Fruit fly (Drosophila melanogaster) whole organism, embryonic: ENCODE data around the gene MED15.

Experiments used
- Antp ChIP-seq: fragments of 200-800 bp; sonication (Bioruptor generic); optimal IDR thresholded peaks from 3 replicates; lab custom pipeline; 2016; ENCODE audit warnings: missing biosample characterization, missing genetic modification characterization
- B-H1 ChIP-seq: fragments of 200-800 bp; sonication (Bioruptor generic); IDR thresholded peaks from 3 replicates; pipeline ENCODE4 v1.3.6; 2022; ENCODE audit warnings: missing biosample characterization, missing genetic modification characterization
- CG10209 ChIP-seq: fragments of 200-800 bp; sonication (Bioruptor generic); optimal IDR thresholded peaks from 3 replicates; lab custom pipeline; 2017; ENCODE audit warnings: missing biosample characterization, mild to moderate bottlenecking, missing genetic modification characterization, missing genetic modification reagents
- CG10565 ChIP-seq: fragments of 200-800 bp; sonication (Bioruptor generic); optimal IDR thresholded peaks from 3 replicates; lab custom pipeline; 2016; ENCODE audit warnings: missing biosample characterization, mild to moderate bottlenecking, missing genetic modification characterization
- CG11085 ChIP-seq: fragments of 200-800 bp; sonication (Bioruptor generic); IDR thresholded peaks from 2 replicates; pipeline ENCODE4 v1.3.6; 2022; ENCODE audit warnings: missing biosample characterization, missing genetic modification characterization
- CG12391 ChIP-seq: fragments of 200-800 bp; sonication (Bioruptor generic); optimal IDR thresholded peaks from 3 replicates; lab custom pipeline; 2018; ENCODE audit warnings: missing biosample characterization, mild to moderate bottlenecking, missing genetic modification characterization, moderate library complexity
- CG12942 ChIP-seq: fragments of 200-800 bp; sonication (Bioruptor generic); optimal IDR thresholded peaks from 3 replicates; lab custom pipeline; 2016; ENCODE audit warnings: missing biosample characterization, missing genetic modification characterization
- CG13287 ChIP-seq: fragments of 200-800 bp; sonication (Bioruptor generic); IDR thresholded peaks from 2 replicates; pipeline ENCODE4 v1.3.6; 2022; ENCODE audit warnings: missing biosample characterization, missing genetic modification characterization; ENCODE audit not compliant: partially characterized antibody
- CG13624 ChIP-seq: fragments of 200-800 bp; sonication (Bioruptor generic); optimal IDR thresholded peaks from 2 replicates; lab custom pipeline; 2016; ENCODE audit warnings: missing biosample characterization, missing genetic modification characterization
- CG14667 ChIP-seq: fragments of 200-800 bp; sonication (Bioruptor generic); IDR thresholded peaks from 2 replicates; pipeline ENCODE4 v1.3.6; 2022; ENCODE audit warnings: missing biosample characterization, missing genetic modification characterization
- CG14860 ChIP-seq: fragments of 200-800 bp; sonication (Bioruptor generic); IDR thresholded peaks from 3 replicates; pipeline ENCODE4 v1.3.6; 2022; ENCODE audit warnings: missing biosample characterization, missing genetic modification characterization; ENCODE audit not compliant: partially characterized antibody
- CG17328 ChIP-seq: fragments of 200-800 bp; sonication (Bioruptor generic); IDR thresholded peaks from 2 replicates; pipeline ENCODE4 v1.3.6; 2022; ENCODE audit warnings: missing biosample characterization, missing genetic modification characterization
- CG17802 ChIP-seq: fragments of 200-800 bp; sonication (Bioruptor generic); optimal IDR thresholded peaks from 2 replicates; lab custom pipeline; 2018; ENCODE audit warnings: missing biosample characterization, mild to moderate bottlenecking, missing genetic modification characterization, moderate library complexity
- CG3163 ChIP-seq: fragments of 200-800 bp; sonication (Bioruptor generic); optimal IDR thresholded peaks from 3 replicates; lab custom pipeline; 2016; ENCODE audit warnings: missing biosample characterization, missing genetic modification characterization
- CG32532 ChIP-seq: fragments of 200-800 bp; sonication (Bioruptor generic); IDR thresholded peaks from 2 replicates; pipeline ENCODE4 v1.3.6; 2022; ENCODE audit warnings: missing biosample characterization, missing genetic modification characterization
- CG3995 ChIP-seq: fragments of 200-800 bp; sonication (Bioruptor generic); optimal IDR thresholded peaks from 3 replicates; lab custom pipeline; 2016; ENCODE audit warnings: missing biosample characterization, missing genetic modification characterization
- CG4360 ChIP-seq: fragments of 200-800 bp; sonication (Bioruptor generic); IDR thresholded peaks from 2 replicates; pipeline ENCODE4 v1.3.6; 2022; ENCODE audit warnings: missing biosample characterization, missing genetic modification characterization
- CG43689 ChIP-seq: fragments of 200-800 bp; sonication (Bioruptor generic); IDR thresholded peaks from 2 replicates; pipeline ENCODE4 v1.3.6; 2022; ENCODE audit warnings: missing biosample characterization, missing genetic modification characterization
- CG4424 ChIP-seq: fragments of 200-800 bp; sonication (Bioruptor generic); optimal IDR thresholded peaks from 3 replicates; lab custom pipeline; 2016; ENCODE audit warnings: missing biosample characterization, missing genetic modification characterization
- CG4854 ChIP-seq: fragments of 200-800 bp; sonication (Bioruptor generic); optimal IDR thresholded peaks from 2 replicates; lab custom pipeline; 2016; ENCODE audit warnings: missing biosample characterization, missing genetic modification characterization, inconsistent platforms
- CG8290 ChIP-seq, 3 experiments: fragments of 200-800 bp; sonication (Bioruptor generic); optimal IDR thresholded peaks; 2 replicates each; lab custom pipeline; 2016 to 2019; ENCODE audit warnings: missing biosample characterization in 3 of 3, missing genetic modification characterization in 3 of 3, mild to moderate bottlenecking in 2 of 3, moderate library complexity in 1 of 3
- CG8359 ChIP-seq: fragments of 200-800 bp; sonication (Bioruptor generic); optimal IDR thresholded peaks from 2 replicates; lab custom pipeline; 2017; ENCODE audit warnings: missing biosample characterization, mild to moderate bottlenecking, missing genetic modification characterization, borderline replicate concordance
- CG8944 ChIP-seq: fragments of 200-800 bp; sonication (Bioruptor generic); optimal IDR thresholded peaks from 3 replicates; lab custom pipeline; 2016; ENCODE audit warnings: missing biosample characterization, missing genetic modification characterization
- CG9817 ChIP-seq: fragments of 200-800 bp; sonication (Bioruptor generic); optimal IDR thresholded peaks from 2 replicates; lab custom pipeline; 2018; ENCODE audit warnings: missing biosample characterization, mild to moderate bottlenecking, missing genetic modification characterization, moderate library complexity
- CHES-1-like ChIP-seq: fragments of 200-800 bp; sonication (Bioruptor generic); optimal IDR thresholded peaks from 2 replicates; lab custom pipeline; 2016; ENCODE audit warnings: missing biosample characterization, missing genetic modification characterization
- Camta ChIP-seq: fragments of 200-800 bp; sonication (Bioruptor generic); optimal IDR thresholded peaks from 2 replicates; lab custom pipeline; 2016; ENCODE audit warnings: missing biosample characterization, missing genetic modification characterization
- D ChIP-seq, 2 experiments: fragments of 200-800 bp in 1 of 2; fragments of >200 bp in 1 of 2; sonication (Bioruptor generic) in 1 of 2; optimal IDR thresholded peaks; 2 replicates in 1 of 2; 3 replicates in 1 of 2; lab custom pipeline; 2017; ENCODE audit warnings: mild to moderate bottlenecking in 1 of 2, missing biosample characterization in 1 of 2, missing genetic modification characterization in 1 of 2, missing genetic modification reagents in 1 of 2
- D19B ChIP-seq: fragments of 200-800 bp; sonication (Bioruptor generic); optimal IDR thresholded peaks from 2 replicates; lab custom pipeline; 2017; ENCODE audit warnings: missing biosample characterization, mild to moderate bottlenecking, missing genetic modification characterization
- Dfd ChIP-seq, 2 experiments: fragments of >200 bp; optimal IDR thresholded peaks; 2 replicates each; lab custom pipeline; 2017; ENCODE audit warnings: missing biosample characterization in 2 of 2, missing genetic modification characterization in 2 of 2
- Dp ChIP-seq: fragments of 200-800 bp; sonication (Bioruptor generic); optimal IDR thresholded peaks from 2 replicates; lab custom pipeline; 2018; ENCODE audit warnings: missing biosample characterization, mild to moderate bottlenecking, missing genetic modification characterization, moderate library complexity
- Hr51 ChIP-seq, 2 experiments: fragments of 200-800 bp; sonication (Bioruptor generic); optimal IDR thresholded peaks; 2 replicates in 1 of 2; 3 replicates in 1 of 2; lab custom pipeline; 2016 to 2018; ENCODE audit warnings: missing biosample characterization in 2 of 2, missing genetic modification characterization in 2 of 2, mild to moderate bottlenecking in 1 of 2, moderate library complexity in 1 of 2
- Mrtf ChIP-seq: fragments of 200-800 bp; sonication (Bioruptor generic); IDR thresholded peaks from 3 replicates; pipeline ENCODE4 v1.3.6; 2022; ENCODE audit warnings: missing biosample characterization, missing genetic modification characterization
- Optix ChIP-seq: fragments of 200-800 bp; sonication (Bioruptor generic); IDR thresholded peaks from 3 replicates; pipeline ENCODE4 v1.3.6; 2022; ENCODE audit warnings: missing biosample characterization, missing genetic modification characterization
- Scr ChIP-seq: fragments of 200-800 bp; sonication (Bioruptor generic); IDR thresholded peaks from 2 replicates; pipeline ENCODE4 v1.3.6; 2022; ENCODE audit warnings: missing biosample characterization, missing genetic modification characterization; ENCODE audit not compliant: partially characterized antibody
- Xbp1 ChIP-seq: fragments of 200-800 bp; sonication (Bioruptor generic); optimal IDR thresholded peaks from 3 replicates; lab custom pipeline; 2016; ENCODE audit warnings: missing biosample characterization, mild to moderate bottlenecking, missing genetic modification characterization
- btn ChIP-seq: fragments of 200-800 bp; sonication (Bioruptor generic); optimal IDR thresholded peaks from 2 replicates; lab custom pipeline; 2016; ENCODE audit warnings: missing biosample characterization, missing genetic modification characterization
- cas ChIP-seq: fragments of 200-800 bp; sonication (Bioruptor generic); IDR thresholded peaks from 2 replicates; pipeline ENCODE4 v1.3.6; 2022; ENCODE audit warnings: missing biosample characterization, missing genetic modification characterization
- chm ChIP-seq: fragments of 200-800 bp; sonication (Bioruptor generic); IDR thresholded peaks from 2 replicates; pipeline ENCODE4 v1.3.6; 2022; ENCODE audit warnings: missing biosample characterization, missing genetic modification characterization
- danr ChIP-seq: fragments of 200-800 bp; sonication (Bioruptor generic); IDR thresholded peaks from 2 replicates; pipeline ENCODE4 v1.3.6; 2022; ENCODE audit warnings: missing biosample characterization, missing genetic modification characterization
- dati ChIP-seq: fragments of 200-800 bp; sonication (Bioruptor generic); IDR thresholded peaks from 2 replicates; pipeline ENCODE4 v1.3.6; 2022; ENCODE audit warnings: missing biosample characterization, missing genetic modification characterization
- ftz-f1 ChIP-seq: fragments of 200-800 bp; sonication (Bioruptor generic); optimal IDR thresholded peaks from 2 replicates; lab custom pipeline; 2016; ENCODE audit warnings: missing biosample characterization, missing genetic modification characterization
- gsb ChIP-seq: fragments of 200-800 bp; sonication (Bioruptor generic); IDR thresholded peaks from 2 replicates; pipeline ENCODE4 v1.3.6; 2022; ENCODE audit warnings: missing biosample characterization, missing genetic modification characterization
- jumu ChIP-seq: fragments of 200-800 bp; sonication (Bioruptor generic); optimal IDR thresholded peaks from 3 replicates; lab custom pipeline; 2016; ENCODE audit warnings: missing biosample characterization, missing genetic modification characterization
- mirr ChIP-seq: fragments of 200-800 bp; sonication (Bioruptor generic); optimal IDR thresholded peaks from 3 replicates; lab custom pipeline; 2018; ENCODE audit warnings: missing biosample characterization, mild to moderate bottlenecking, missing genetic modification characterization
- pb ChIP-seq: fragments of 200-800 bp; sonication (Bioruptor generic); optimal IDR thresholded peaks from 3 replicates; lab custom pipeline; 2016; ENCODE audit warnings: missing biosample characterization, missing genetic modification characterization
- salm ChIP-seq: fragments of 200-800 bp; sonication (Bioruptor generic); optimal IDR thresholded peaks from 2 replicates; lab custom pipeline; 2018; ENCODE audit warnings: missing biosample characterization, mild to moderate bottlenecking, missing genetic modification characterization
- tio ChIP-seq: fragments of 200-800 bp; sonication (Bioruptor generic); optimal IDR thresholded peaks from 2 replicates; lab custom pipeline; 2017; ENCODE audit warnings: missing biosample characterization, missing genetic modification characterization, inconsistent platforms
- trem ChIP-seq: fragments of 200-800 bp; optimal IDR thresholded peaks from 3 replicates; lab custom pipeline; 2019; ENCODE audit warnings: missing biosample characterization, mild to moderate bottlenecking, missing genetic modification characterization, moderate library complexity

Gene MED15

dm6 chr2L:470336-470934, 2.4 kb upstream of the MED15 start (continued):
- TF ChIP-seq CG8290 (GFP tag; optimal IDR thresholded peaks at IDR 0.05; lab: Kevin White, UChicago): no peak
- TF ChIP-seq CG8290 (tag; optimal IDR thresholded peaks at IDR 0.05; lab: Kevin White, UChicago): no peak
- peak; percentile 44; the same call in 1 of the 3 replicates for TF ChIP-seq Mrtf (GFP tag; lab: Robert Waterston, UW)
- TF ChIP-seq Optix (GFP tag; lab: Robert Waterston, UW): peak; percentile 80
- peak; percentile 68; the same call in 1 of the 2 replicates for TF ChIP-seq danr
- TF ChIP-seq B-H1 (GFP tag; lab: Robert Waterston, UW): peak; percentile 61
- peak; percentile 79 for TF ChIP-seq Antp (GFP tag; lab: Kevin White, UChicago)
- TF ChIP-seq CG4360 (GFP tag; lab: Robert Waterston, UW): no peak
- TF ChIP-seq gsb (GFP tag; lab: Robert Waterston, UW): no peak
- TF ChIP-seq D (optimal IDR thresholded peaks at IDR 0.05; lab: Kevin White, UChicago): no peak
- TF ChIP-seq D (GFP tag; optimal IDR thresholded peaks at IDR 0.05; lab: Kevin White, UChicago): peak; percentile 21
- TF ChIP-seq Scr (GFP tag; lab: Robert Waterston, UW): no peak
- TF ChIP-seq CG13287 (GFP tag; lab: Robert Waterston, UW): no peak
- peak; percentile 77 for TF ChIP-seq pb (GFP tag; lab: Kevin White, UChicago)
- peak; percentile 57 for TF ChIP-seq salm (tag; lab: Kevin White, UChicago)
- peak; percentile 79 for TF ChIP-seq Camta (GFP tag; lab: Kevin White, UChicago)
- TF ChIP-seq Dp (GFP tag; lab: Kevin White, UChicago): no peak
- TF ChIP-seq ftz-f1 (GFP tag; lab: Kevin White, UChicago): no peak
- no peak for TF ChIP-seq dati
- peak; percentile 21 for TF ChIP-seq trem (tag; lab: Kevin White, UChicago)
- TF ChIP-seq CG9817: peak; percentile 71
- TF ChIP-seq jumu (GFP tag; lab: Kevin White, UChicago): peak; percentile 62
- TF ChIP-seq D19B (GFP tag; lab: Kevin White, UChicago): peak; percentile 100
- peak; percentile 71 for TF ChIP-seq CG4424 (GFP tag; lab: Kevin White, UChicago)
- TF ChIP-seq CG12942: peak; percentile 60
- peak; percentile 83 for TF ChIP-seq CG13624 (GFP tag; lab: Kevin White, UChicago)
- no peak for TF ChIP-seq CG14860 (GFP tag; lab: Robert Waterston, UW)
- peak; percentile 77 for TF ChIP-seq CG17328 (GFP tag; lab: Robert Waterston, UW)
- TF ChIP-seq CG10209 (GFP tag; lab: Kevin White, UChicago): peak; percentile 61
- TF ChIP-seq CG14667 (GFP tag; lab: Robert Waterston, UW): peak; percentile 43; the same call in 1 of the 2 replicates
- TF ChIP-seq chm: 0 out of 2 replicates have a peak, but pooled peaks have one; percentile 12
- TF ChIP-seq Xbp1 (GFP tag; lab: Kevin White, UChicago): peak; percentile 78
- peak; percentile 71 for TF ChIP-seq btn
- TF ChIP-seq Hr51 (GFP tag; optimal IDR thresholded peaks at IDR 0.05; lab: Kevin White, UChicago): peak; percentile 67 to 87
- peak; percentile 15 for TF ChIP-seq CG10565 (GFP tag; lab: Kevin White, UChicago)
- peak; percentile 22 for TF ChIP-seq CG8359 (GFP tag; lab: Kevin White, UChicago)
- TF ChIP-seq CG11085 (GFP tag; lab: Robert Waterston, UW): peak; percentile 26
- no peak for TF ChIP-seq Dfd (GFP tag; optimal IDR thresholded peaks at IDR 0.05; lab: Kevin White, UChicago)
- TF ChIP-seq CG32532: peak; percentile 59; the same call in 1 of the 2 replicates
- peak; percentile 37; the same call in 1 of the 2 replicates for TF ChIP-seq CG43689 (GFP tag; lab: Robert Waterston, UW)
- TF ChIP-seq CG12391 (tag; lab: Kevin White, UChicago): peak; percentile 63
- TF ChIP-seq mirr: peak; percentile 74
- peak; percentile 79 for TF ChIP-seq CG8944
- peak; percentile 25 for TF ChIP-seq CG4854
- TF ChIP-seq CG3163 (GFP tag; lab: Kevin White, UChicago): peak; percentile 70
- peak; percentile 75 for TF ChIP-seq tio (GFP tag; lab: Kevin White, UChicago)
- no peak for TF ChIP-seq cas (GFP tag; lab: Robert Waterston, UW)
- TF ChIP-seq CG17802 (tag; lab: Kevin White, UChicago): no peak
- TF ChIP-seq CG3995: peak; percentile 41
- peak; percentile 88 for TF ChIP-seq CHES-1-like (GFP tag; lab: Kevin White, UChicago)
